Worm (Caenorhabditis elegans): ENCODE results near the gene F13H8.3.

The F13H8.3 gene

DNA sequence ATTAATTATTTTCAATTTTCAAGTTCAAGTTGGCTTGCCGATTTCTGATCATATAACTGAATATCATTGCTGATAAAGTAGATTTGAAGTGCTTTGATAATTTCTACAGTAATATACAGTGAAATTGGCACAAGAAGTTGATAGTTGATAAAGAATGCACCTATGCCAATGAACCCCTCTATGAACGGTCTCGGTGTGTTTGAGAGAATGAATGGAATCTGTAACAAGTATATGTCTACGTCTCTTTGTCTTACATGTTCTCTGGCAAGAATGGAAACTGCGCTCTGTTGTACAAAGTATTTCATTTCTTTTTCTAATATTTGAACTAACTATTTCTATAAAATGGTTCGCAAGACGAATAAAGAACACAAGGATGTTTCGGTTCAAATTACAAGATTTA lies 22.0 kb upstream of the F13H8.3 start, which contains the start of gene T24H7.8:
Gene T24H7.8, plus strand, starts transcription at position 301 of the 400 bp plus-strand sequence.
- TF ChIP-seq flt-1 (GFP tag; IDR thresholded peaks at IDR 0.05) (no peak), ztf-29 (GFP tag; IDR thresholded peaks at IDR 0.05) (no peak), cog-1 (tag; optimal IDR thresholded peaks at IDR 0.05) (no peak), ref-1 (GFP tag; conservative IDR thresholded peaks at IDR 0.05) (no peak), T22C8.4 (GFP tag; IDR thresholded peaks at IDR 0.05) (no peak)

DNA sequence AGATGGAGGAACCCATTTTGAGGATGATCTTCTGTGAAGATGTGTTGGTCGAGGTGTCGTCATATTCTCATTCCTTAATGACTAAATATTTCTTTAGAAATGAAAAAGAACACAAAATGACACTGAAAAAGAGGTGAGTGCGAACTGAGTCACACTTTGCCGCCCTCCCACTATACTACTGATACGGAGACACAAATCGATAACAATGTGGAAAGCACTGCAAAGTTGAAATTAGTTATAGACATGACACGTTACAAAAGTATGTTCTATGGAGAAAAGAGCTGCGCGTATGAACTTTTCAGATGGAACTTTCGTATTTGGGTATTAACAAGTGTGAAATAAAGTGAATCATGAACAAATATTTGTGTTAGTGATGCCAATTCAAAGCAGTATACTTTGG lies 19.6 kb upstream of the F13H8.3 start, which contains the start of gene tat-4:
Gene tat-4, minus strand, starts transcription at position 117 of the 400 bp plus-strand sequence.
- TF ChIP-seq cog-1 (tag; optimal IDR thresholded peaks at IDR 0.05), result no peak
- TF ChIP-seq ztf-23 (GFP tag; IDR thresholded peaks at IDR 0.05), result no peak
- TF ChIP-seq T22C8.4 (GFP tag; IDR thresholded peaks at IDR 0.05), result no peak
- TF ChIP-seq ref-1 (GFP tag; conservative IDR thresholded peaks at IDR 0.05), result no peak
- TF ChIP-seq klf-2 (GFP tag; conservative IDR thresholded peaks at IDR 0.05), result no peak
- TF ChIP-seq med-1 (GFP tag; optimal IDR thresholded peaks at IDR 0.05; ENCODE audit: insufficient read depth), result no peak
- no peak for TF ChIP-seq flt-1 (GFP tag; IDR thresholded peaks at IDR 0.05)
- no peak for TF ChIP-seq ztf-29 (GFP tag; IDR thresholded peaks at IDR 0.05)
- TF ChIP-seq tab-1 (GFP tag; IDR thresholded peaks at IDR 0.05), result no peak

DNA sequence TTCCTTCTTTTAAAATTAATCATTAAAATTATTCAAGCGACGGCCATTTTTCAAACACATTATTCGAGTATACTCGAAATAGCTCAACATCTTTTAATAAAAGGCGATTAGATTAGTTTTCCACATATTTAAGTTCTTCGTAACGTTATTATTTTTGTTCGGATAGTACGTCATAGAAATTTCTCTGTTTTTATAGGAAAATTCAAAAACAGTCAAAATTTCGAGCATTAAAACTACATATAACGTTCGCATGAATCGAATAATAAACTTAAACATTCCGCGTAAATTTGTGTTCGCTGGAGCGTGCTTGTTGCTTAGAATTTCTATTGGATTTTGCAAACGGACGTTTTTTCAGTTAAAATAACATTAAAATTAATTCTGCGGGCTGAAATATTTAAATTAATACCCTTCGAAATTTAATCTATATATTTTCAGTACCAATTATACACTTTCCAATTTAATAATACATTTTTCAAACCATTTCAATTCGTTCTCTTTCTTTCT lies 18.5 kb upstream of the F13H8.3 start, which contains the start of gene blos-4:
Gene blos-4, plus strand, starts transcription at position 51 of the 504 bp plus-strand sequence.
- TF ChIP-seq cog-1 (tag; optimal IDR thresholded peaks at IDR 0.05) (no peak), T22C8.4 (GFP tag; IDR thresholded peaks at IDR 0.05) (no peak), klf-2 (GFP tag; conservative IDR thresholded peaks at IDR 0.05) (no peak), ztf-23 (GFP tag; IDR thresholded peaks at IDR 0.05) (no peak), ref-1 (GFP tag; conservative IDR thresholded peaks at IDR 0.05) (no peak), ztf-29 (GFP tag; IDR thresholded peaks at IDR 0.05) (no peak), flt-1 (GFP tag; IDR thresholded peaks at IDR 0.05) (no peak), tab-1 (GFP tag; IDR thresholded peaks at IDR 0.05) (no peak), med-1 (GFP tag; optimal IDR thresholded peaks at IDR 0.05; ENCODE audit: insufficient read depth) (no peak)

DNA sequence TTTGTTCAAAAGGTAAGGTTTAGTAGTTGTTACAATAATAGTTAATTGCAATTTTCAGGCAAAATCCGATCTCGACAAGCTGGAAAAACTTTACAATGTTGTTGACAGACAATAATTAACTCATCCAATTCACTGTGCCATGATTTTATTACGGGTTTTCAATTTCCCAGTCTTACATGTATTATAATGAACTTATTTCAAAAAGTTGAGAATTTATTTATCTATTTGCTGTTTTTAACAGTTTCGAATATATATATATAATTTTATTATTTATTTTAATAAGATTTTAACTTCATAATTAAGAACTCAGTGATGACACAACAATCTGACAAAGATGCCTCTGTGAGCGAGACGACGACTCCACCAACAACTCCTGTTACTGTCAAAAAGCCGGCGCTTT lies 17.7 kb upstream of the F13H8.3 start, which contains the start of gene lelo-1:
Gene lelo-1, plus strand, starts transcription at position 301 of the 400 bp plus-strand sequence.
- TF ChIP-seq cog-1 (tag; optimal IDR thresholded peaks at IDR 0.05) (no peak), ztf-23 (GFP tag; IDR thresholded peaks at IDR 0.05) (no peak), med-1 (GFP tag; optimal IDR thresholded peaks at IDR 0.05; ENCODE audit: insufficient read depth) (no peak)

DNA sequence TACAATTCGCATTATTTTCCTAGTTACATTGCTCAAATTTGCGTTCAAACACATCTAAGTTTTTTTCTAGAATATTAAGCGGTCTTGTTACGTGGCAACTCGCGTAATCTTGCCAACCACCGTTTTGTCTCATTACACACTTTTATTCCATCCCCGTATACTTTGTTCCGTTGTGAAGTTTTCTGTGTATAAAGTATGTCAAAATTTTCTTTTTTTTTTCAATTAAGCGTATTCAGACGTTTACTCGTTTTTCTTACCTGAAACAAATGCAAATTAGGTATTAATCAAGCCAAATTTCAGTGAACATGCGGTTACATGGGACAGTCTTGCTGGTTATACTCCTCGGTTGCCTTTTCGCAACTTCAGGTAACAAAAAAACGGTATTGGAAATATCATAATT lies 16.8 kb upstream of the F13H8.3 start, which contains the start of gene T24H7.2:
Gene T24H7.2, plus strand, starts transcription at position 301 of the 400 bp plus-strand sequence.
- TF ChIP-seq flt-1 (GFP tag; IDR thresholded peaks at IDR 0.05) (no peak), ztf-23 (GFP tag; IDR thresholded peaks at IDR 0.05) (no peak), ref-1 (GFP tag; conservative IDR thresholded peaks at IDR 0.05) (no peak), klf-2 (GFP tag; conservative IDR thresholded peaks at IDR 0.05) (no peak), T22C8.4 (GFP tag; IDR thresholded peaks at IDR 0.05) (no peak), ztf-29 (GFP tag; IDR thresholded peaks at IDR 0.05) (no peak), tab-1 (GFP tag; IDR thresholded peaks at IDR 0.05) (no peak), med-1 (GFP tag; optimal IDR thresholded peaks at IDR 0.05; ENCODE audit: insufficient read depth) (no peak)

DNA sequence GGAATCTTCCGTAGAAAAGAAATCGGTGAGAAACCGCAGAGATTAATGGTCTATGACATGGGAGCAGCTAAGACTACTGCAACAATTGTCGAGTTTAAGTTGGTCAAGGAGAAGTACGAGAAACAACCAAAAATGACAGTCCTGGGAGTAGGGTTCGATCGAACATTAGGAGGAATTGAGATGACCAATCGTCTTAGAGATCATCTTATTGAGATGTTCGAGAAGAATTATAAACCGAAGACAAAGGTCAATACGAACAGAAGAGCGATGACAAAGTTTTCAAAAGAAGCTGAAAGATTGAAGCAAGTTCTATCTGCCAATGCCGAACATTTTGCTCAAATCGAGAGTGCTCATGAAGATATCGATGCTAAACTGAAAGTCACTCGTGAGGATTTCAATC lies 15.8 kb upstream of the F13H8.3 start:
- TF ChIP-seq ztf-23 (GFP tag; IDR thresholded peaks at IDR 0.05) (no peak), cog-1 (tag; optimal IDR thresholded peaks at IDR 0.05) (no peak), klf-2 (GFP tag; conservative IDR thresholded peaks at IDR 0.05) (no peak), T22C8.4 (GFP tag; IDR thresholded peaks at IDR 0.05) (no peak), ztf-29 (GFP tag; IDR thresholded peaks at IDR 0.05) (no peak), ref-1 (GFP tag; conservative IDR thresholded peaks at IDR 0.05) (no peak), tab-1 (GFP tag; IDR thresholded peaks at IDR 0.05) (no peak), flt-1 (GFP tag; IDR thresholded peaks at IDR 0.05) (no peak)

DNA sequence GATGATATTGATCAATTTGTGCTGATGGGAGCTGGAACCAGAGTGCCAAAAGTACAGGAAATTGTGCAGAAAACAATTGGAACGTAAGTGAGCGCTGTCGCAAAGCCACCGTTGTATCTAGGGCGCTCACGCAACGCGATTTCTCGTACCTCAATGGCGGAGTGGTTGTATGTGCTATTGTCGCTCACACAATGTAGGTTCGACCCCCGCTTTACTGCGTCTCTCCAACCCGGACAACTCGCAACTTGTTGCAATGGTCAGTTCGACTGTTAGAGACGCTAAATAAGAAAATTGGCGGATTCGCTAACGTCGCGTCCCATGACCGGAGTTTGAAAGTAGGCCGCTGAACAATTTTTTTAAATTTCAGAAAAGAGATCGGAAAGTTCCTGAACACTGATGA lies 15.3 kb upstream of the F13H8.3 start:
- peak; percentile 92 for TF ChIP-seq flt-1 (GFP tag; IDR thresholded peaks at IDR 0.05)
- peak; percentile 66 for TF ChIP-seq ztf-29 (GFP tag; IDR thresholded peaks at IDR 0.05)
- TF ChIP-seq klf-2 (GFP tag; conservative IDR thresholded peaks at IDR 0.05), result peak; percentile 71
- TF ChIP-seq med-1 (GFP tag; optimal IDR thresholded peaks at IDR 0.05; ENCODE audit: insufficient read depth), result peak; percentile 20
- TF ChIP-seq T22C8.4 (GFP tag; IDR thresholded peaks at IDR 0.05), result no peak; the same call in 1 of the 2 replicates
- TF ChIP-seq ref-1 (GFP tag; conservative IDR thresholded peaks at IDR 0.05), result peak; percentile 83
- peak; percentile 90 for TF ChIP-seq ztf-23 (GFP tag; IDR thresholded peaks at IDR 0.05)
- TF ChIP-seq cog-1 (tag; optimal IDR thresholded peaks at IDR 0.05), result peak; percentile 43
- peak; percentile 91 for TF ChIP-seq tab-1 (GFP tag; IDR thresholded peaks at IDR 0.05)

DNA sequence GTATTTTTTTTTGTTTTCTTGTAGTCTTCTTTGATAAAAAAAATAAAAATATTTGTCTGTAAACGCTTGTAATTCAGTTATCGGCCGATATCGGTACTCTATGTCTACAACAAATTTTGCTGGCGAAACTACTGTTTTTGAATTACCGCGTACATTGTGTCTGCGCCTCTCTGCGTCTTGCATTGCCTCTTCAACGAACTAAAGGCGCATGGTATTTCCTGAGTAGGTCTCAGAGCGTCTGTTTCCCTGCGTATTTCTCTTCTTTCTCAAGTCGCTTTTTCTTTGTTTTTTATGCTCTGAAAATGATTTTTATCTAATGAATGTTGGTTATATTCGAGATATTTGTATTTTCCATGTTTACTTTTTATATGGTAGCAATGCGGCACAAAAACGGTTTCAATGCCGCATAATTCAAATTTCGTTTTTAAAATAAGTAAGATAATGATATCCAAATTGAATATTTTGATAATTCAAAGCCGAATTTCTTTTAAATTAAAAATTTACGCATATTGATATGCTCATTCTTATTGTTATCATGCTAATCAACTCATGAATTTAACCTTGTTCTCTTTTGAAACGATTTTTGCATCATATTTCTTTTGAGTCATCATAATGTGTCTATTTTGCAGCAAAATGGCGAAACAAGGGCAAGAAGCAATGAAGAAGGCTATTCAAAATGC lies 12.9 kb upstream of the F13H8.3 start, which contains the start of gene phb-2:
Gene phb-2, plus strand, starts transcription at position 630 of the 680 bp plus-strand sequence.
- 0 out of 2 replicates have a peak, but pooled peaks have one; percentile 51 for TF ChIP-seq flt-1 (GFP tag; IDR thresholded peaks at IDR 0.05)
- no peak for TF ChIP-seq klf-2 (GFP tag; conservative IDR thresholded peaks at IDR 0.05)

DNA sequence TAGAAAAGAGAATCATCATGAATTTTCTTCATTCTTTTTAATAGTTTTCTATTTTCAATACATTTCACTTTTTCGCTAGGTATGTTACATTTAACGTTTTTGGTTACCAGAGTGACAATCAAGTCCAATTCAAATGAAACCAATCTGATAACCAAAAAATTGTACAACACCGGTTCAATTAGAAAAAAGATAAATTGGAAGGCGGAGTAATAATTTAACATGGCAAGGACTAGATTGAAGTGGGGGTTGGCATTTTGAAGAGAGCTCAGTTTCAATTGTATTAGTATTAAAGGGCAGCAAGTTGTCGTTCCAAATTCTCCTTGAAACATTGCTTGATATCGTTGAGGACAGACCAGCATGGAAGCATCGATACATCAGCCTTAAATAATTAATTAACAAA lies 11.1 kb upstream of the F13H8.3 start:
- TF ChIP-seq med-1 (GFP tag; optimal IDR thresholded peaks at IDR 0.05; ENCODE audit: insufficient read depth) (no peak), cog-1 (tag; optimal IDR thresholded peaks at IDR 0.05) (no peak), ref-1 (GFP tag; conservative IDR thresholded peaks at IDR 0.05) (no peak), klf-2 (GFP tag; conservative IDR thresholded peaks at IDR 0.05) (no peak), T22C8.4 (GFP tag; IDR thresholded peaks at IDR 0.05) (no peak), ztf-29 (GFP tag; IDR thresholded peaks at IDR 0.05) (no peak), flt-1 (GFP tag; IDR thresholded peaks at IDR 0.05) (no peak), tab-1 (GFP tag; IDR thresholded peaks at IDR 0.05) (no peak), ztf-23 (GFP tag; IDR thresholded peaks at IDR 0.05) (no peak)

DNA sequence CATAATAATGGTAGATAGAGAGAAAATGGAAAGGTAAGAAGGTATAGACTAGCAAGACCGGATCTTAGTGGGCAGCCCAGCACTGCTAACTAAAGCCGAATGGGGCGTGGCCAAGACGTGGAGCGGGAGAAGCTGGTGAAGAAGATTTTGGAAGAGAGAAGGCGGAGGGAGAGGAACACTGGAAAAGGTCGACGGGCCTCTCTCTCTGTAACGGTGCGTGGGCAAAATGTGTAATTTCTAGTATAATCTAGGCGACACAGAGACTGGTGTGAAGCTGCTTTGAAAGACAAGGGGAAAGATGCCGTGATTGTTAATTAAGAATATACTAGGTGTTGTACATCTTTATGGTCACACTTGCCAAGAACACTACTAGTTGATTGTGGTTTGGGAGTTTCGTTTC lies 7.8 kb upstream of the F13H8.3 start, which contains the start of gene F13H8.5:
Gene F13H8.5, minus strand, starts transcription at position 101 of the 400 bp plus-strand sequence.
- no peak for TF ChIP-seq klf-2 (GFP tag; conservative IDR thresholded peaks at IDR 0.05)
- no peak for TF ChIP-seq ref-1 (GFP tag; conservative IDR thresholded peaks at IDR 0.05)
- no peak for TF ChIP-seq flt-1 (GFP tag; IDR thresholded peaks at IDR 0.05)
- TF ChIP-seq med-1 (GFP tag; optimal IDR thresholded peaks at IDR 0.05; ENCODE audit: insufficient read depth), result no peak
- no peak for TF ChIP-seq tab-1 (GFP tag; IDR thresholded peaks at IDR 0.05)
- TF ChIP-seq T22C8.4 (GFP tag; IDR thresholded peaks at IDR 0.05), result no peak
- no peak for TF ChIP-seq cog-1 (tag; optimal IDR thresholded peaks at IDR 0.05)
- no peak for TF ChIP-seq ztf-23 (GFP tag; IDR thresholded peaks at IDR 0.05)
- no peak for TF ChIP-seq ztf-29 (GFP tag; IDR thresholded peaks at IDR 0.05)

Measured in whole organism, midembryonic.